Fruit fly (Drosophila melanogaster): ENCODE data around the gene CG9399.
A peak's percentile ranks its signal among the peaks of the same experiment; 100 is the strongest.

Gene CG9399

DNA sequence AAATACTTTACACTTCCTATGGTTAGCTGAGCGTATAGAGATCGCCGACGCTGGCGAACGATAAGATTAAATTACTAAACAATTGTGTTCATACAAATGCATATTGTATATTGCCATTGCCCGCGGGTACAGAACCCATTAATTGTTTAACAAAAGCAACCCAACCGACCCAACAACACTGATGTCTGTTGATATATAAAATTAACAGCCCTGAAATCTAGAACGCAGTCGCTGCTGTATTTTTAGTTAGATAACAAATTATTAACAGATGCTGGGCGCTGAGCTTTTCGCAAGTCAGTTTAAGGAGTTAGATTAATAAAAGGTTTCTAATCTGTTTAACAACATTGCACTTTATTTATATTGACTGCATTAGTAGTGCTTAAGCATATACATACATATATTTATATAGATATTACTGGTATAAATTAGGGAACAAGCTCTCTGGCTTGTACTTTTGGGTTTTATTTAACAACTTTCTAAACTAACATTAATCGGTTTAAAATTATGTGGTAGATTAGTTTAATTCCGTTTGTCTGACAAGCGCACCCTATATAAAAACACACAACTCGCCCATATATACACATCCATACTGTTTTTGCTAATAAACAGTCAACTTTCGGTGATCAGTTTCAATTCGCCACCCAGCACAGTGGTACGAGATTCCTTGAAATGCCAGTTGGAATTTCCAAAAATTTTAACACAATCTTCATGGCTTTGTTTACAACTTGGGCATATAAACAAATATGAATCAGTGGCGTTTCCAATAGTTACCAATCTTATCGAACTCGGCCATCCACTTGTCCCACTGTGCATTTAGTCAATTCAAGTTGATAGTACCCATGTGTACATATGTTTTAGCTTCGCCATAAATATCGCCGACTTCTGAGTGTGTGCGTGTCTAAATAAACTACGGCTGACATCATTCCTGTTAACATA, 45.8 kb downstream of the CG9399 start (continued):
- TF ChIP-seq CG17186 (GFP tag; optimal IDR thresholded peaks at IDR 0.05) (peak; percentile 20), CG31365 (tag; optimal IDR thresholded peaks at IDR 0.05) (peak; percentile 78), CG2120 (GFP tag; optimal IDR thresholded peaks at IDR 0.05) (peak; percentile 91), CG30020 (tag; optimal IDR thresholded peaks at IDR 0.05) (no peak), Dek (tag; optimal IDR thresholded peaks at IDR 0.05) (peak; percentile 83), CG8924 (tag; optimal IDR thresholded peaks at IDR 0.05) (peak; percentile 77), CG33557 (GFP tag; optimal IDR thresholded peaks at IDR 0.05) (no peak), CG3163 (GFP tag; optimal IDR thresholded peaks at IDR 0.05) (peak; percentile 50), Eip74EF (GFP tag; optimal IDR thresholded peaks at IDR 0.05) (peak in 1 of 2 experiments; percentile 65), Chrac-16 (GFP tag; optimal IDR thresholded peaks at IDR 0.05) (peak; percentile 72), CG12659 (GFP tag; optimal IDR thresholded peaks at IDR 0.05) (peak; percentile 79), Deaf1 (tag; optimal IDR thresholded peaks at IDR 0.05) (peak; percentile 66), CG8765 (GFP tag; IDR thresholded peaks at IDR 0.05) (peak; percentile 64; the same call in 1 of the 2 replicates), CG14965 (GFP tag; optimal IDR thresholded peaks at IDR 0.05; ENCODE audit: borderline replicate concordance) (peak; percentile 26), emc (GFP tag; optimal IDR thresholded peaks at IDR 0.05) (peak; percentile 88), Drgx (GFP tag; IDR thresholded peaks at IDR 0.05) (peak; percentile 96), dysf (GFP tag; IDR thresholded peaks at IDR 0.05) (peak; percentile 95), CHES-1-like (GFP tag; optimal IDR thresholded peaks at IDR 0.05) (peak; percentile 90), CG31224 (GFP tag; IDR thresholded peaks at IDR 0.05) (peak; percentile 90), Sry-δ (GFP tag; optimal IDR thresholded peaks at IDR 0.05) (peak; percentile 58), trh (GFP tag; optimal IDR thresholded peaks at IDR 0.05) (peak; percentile 14), CG5953 (GFP tag; IDR thresholded peaks at IDR 0.05) (peak; percentile 77), Six4 (GFP tag; optimal IDR thresholded peaks at IDR 0.05) (peak; percentile 82), CG12104 (GFP tag; optimal IDR thresholded peaks at IDR 0.05) (peak; percentile 76), CG10462 (GFP tag; optimal IDR thresholded peaks at IDR 0.05) (peak; percentile 5), Ets65A (GFP tag) (peak; percentile 98), CG5180 (GFP tag; optimal IDR thresholded peaks at IDR 0.05) (peak; percentile 52), CG2875 (GFP tag; optimal IDR thresholded peaks at IDR 0.05) (peak; percentile 49), CG7963 (GFP tag; IDR thresholded peaks at IDR 0.05; ENCODE audit: partially characterized antibody) (no peak), disco-r (GFP tag; optimal IDR thresholded peaks at IDR 0.05) (peak; percentile 82), lov (optimal IDR thresholded peaks at IDR 0.05) (no peak), lov (GFP tag; IDR thresholded peaks at IDR 0.05) (peak; percentile 43; the same call in 1 of the 3 replicates), Opbp (GFP tag; IDR thresholded peaks at IDR 0.05; ENCODE audit: partially characterized antibody) (no peak), gfzf (GFP tag; optimal IDR thresholded peaks at IDR 0.05) (no peak), CG7271 (tag; optimal IDR thresholded peaks at IDR 0.05) (peak; percentile 17), Nf-YB (GFP tag; optimal IDR thresholded peaks at IDR 0.05) (peak; percentile 24), CG12391 (tag; optimal IDR thresholded peaks at IDR 0.05) (peak; percentile 71), cas (GFP tag; IDR thresholded peaks at IDR 0.05) (peak; percentile 91), CG1602 (GFP tag; optimal IDR thresholded peaks at IDR 0.05) (peak; percentile 63), Dp (GFP tag; optimal IDR thresholded peaks at IDR 0.05) (no peak), CG12299 (tag; optimal IDR thresholded peaks at IDR 0.05) (peak; percentile 66), CG14860 (GFP tag; IDR thresholded peaks at IDR 0.05; ENCODE audit: partially characterized antibody) (no peak), z (GFP tag; IDR thresholded peaks at IDR 0.05) (no peak), CG42726 (GFP tag; IDR thresholded peaks at IDR 0.05; ENCODE audit: partially characterized antibody) (no peak), CG12769 (tag; optimal IDR thresholded peaks at IDR 0.05) (peak; percentile 94), CG1529 (GFP tag; optimal IDR thresholded peaks at IDR 0.05) (peak; percentile 12), bab2 (GFP tag; optimal IDR thresholded peaks at IDR 0.05) (peak; percentile 91), CG9876 (GFP tag; optimal IDR thresholded peaks at IDR 0.05) (peak; percentile 68)

Measured in whole organism, embryonic.